Fruit fly (Drosophila melanogaster): ENCODE measurements around the gene grk.

The grk gene

dm6 chr2L:8478379-8478778, 45.0 kb upstream of the grk start:
- no peak for TF ChIP-seq Hr3 (GFP tag; optimal IDR thresholded peaks at IDR 0.05)
- TF ChIP-seq corto (GFP tag; optimal IDR thresholded peaks at IDR 0.05) = no peak
- TF ChIP-seq CG12071 (GFP tag; optimal IDR thresholded peaks at IDR 0.05) = no peak
- 0 out of 3 replicates have a peak, but pooled peaks have one; percentile 40 for TF ChIP-seq zen2 (GFP tag; IDR thresholded peaks at IDR 0.05; ENCODE audit: partially characterized antibody)
- peak; percentile 24 for TF ChIP-seq Deaf1 (tag; optimal IDR thresholded peaks at IDR 0.05)
- 0 out of 2 replicates have a peak, but pooled peaks have one; percentile 12 for TF ChIP-seq CG17328 (GFP tag; IDR thresholded peaks at IDR 0.05)
- 0 out of 3 replicates have a peak, but pooled peaks have one; percentile 35 for TF ChIP-seq ci (GFP tag; IDR thresholded peaks at IDR 0.05)
- no peak for TF ChIP-seq fu2 (GFP tag; optimal IDR thresholded peaks at IDR 0.05)
- no peak for TF ChIP-seq dmrt99B (tag; optimal IDR thresholded peaks at IDR 0.05)
- TF ChIP-seq Med (GFP tag) = peak; percentile 44
- TF ChIP-seq CG12155 (GFP tag; optimal IDR thresholded peaks at IDR 0.05) = peak; percentile 13
- TF ChIP-seq CG6175 (GFP tag; IDR thresholded peaks at IDR 0.05) = no peak
- TF ChIP-seq NC2α (GFP tag; optimal IDR thresholded peaks at IDR 0.05) = no peak
- TF ChIP-seq kni (GFP tag; optimal IDR thresholded peaks at IDR 0.05) = peak; percentile 75
- TF ChIP-seq CG7745 (tag; optimal IDR thresholded peaks at IDR 0.05) = peak; percentile 9
- TF ChIP-seq sens (GFP tag) = peak; percentile 9
- TF ChIP-seq Bgb (GFP tag; IDR thresholded peaks at IDR 0.05; ENCODE audit: partially characterized antibody) = peak; percentile 9; the same call in 1 of the 2 replicates
- TF ChIP-seq Sox100B (GFP tag; optimal IDR thresholded peaks at IDR 0.05) = no peak
- peak in 1 of 2 experiments; percentile 93 for TF ChIP-seq Hr78 (GFP tag; optimal IDR thresholded peaks at IDR 0.05)
- TF ChIP-seq tll (GFP tag; optimal IDR thresholded peaks at IDR 0.05) = peak in 1 of 2 experiments; percentile 32
- TF ChIP-seq cas (GFP tag; IDR thresholded peaks at IDR 0.05) = no peak
- peak; percentile 51 for TF ChIP-seq cwo (GFP tag; optimal IDR thresholded peaks at IDR 0.05)
- TF ChIP-seq Pdp1 (GFP tag; optimal IDR thresholded peaks at IDR 0.05) = no peak
- no peak for TF ChIP-seq org-1 (GFP tag; optimal IDR thresholded peaks at IDR 0.05)
- TF ChIP-seq CG4360 (GFP tag; IDR thresholded peaks at IDR 0.05) = 0 out of 2 replicates have a peak, but pooled peaks have one; percentile 15
- peak; percentile 69 for TF ChIP-seq CG15479 (GFP tag; optimal IDR thresholded peaks at IDR 0.05)
- peak; percentile 71 for TF ChIP-seq pros (GFP tag; optimal IDR thresholded peaks at IDR 0.05)
- peak; percentile 19; the same call in 1 of the 2 replicates for TF ChIP-seq Awh (GFP tag; IDR thresholded peaks at IDR 0.05)
- TF ChIP-seq E2f2 (GFP tag; IDR thresholded peaks at IDR 0.05) = peak; percentile 30; the same call in 1 of the 2 replicates
- TF ChIP-seq Atf3 (GFP tag; optimal IDR thresholded peaks at IDR 0.05) = no peak
- peak; percentile 43 to 69 for TF ChIP-seq Trl (optimal IDR thresholded peaks at IDR 0.05)
- TF ChIP-seq Trl (GFP tag; optimal IDR thresholded peaks at IDR 0.05) = no peak
- peak; percentile 55 for TF ChIP-seq Jarid2 (GFP tag; optimal IDR thresholded peaks at IDR 0.05)
- peak; percentile 42 for TF ChIP-seq zen (tag; optimal IDR thresholded peaks at IDR 0.05)
- TF ChIP-seq trh (GFP tag; optimal IDR thresholded peaks at IDR 0.05) = no peak
- TF ChIP-seq CG12769 (tag; optimal IDR thresholded peaks at IDR 0.05) = peak; percentile 84
- 0 out of 3 replicates have a peak, but pooled peaks have one; percentile 45 for TF ChIP-seq mld (GFP tag; IDR thresholded peaks at IDR 0.05; ENCODE audit: partially characterized antibody)
- TF ChIP-seq Sox102F (GFP tag; optimal IDR thresholded peaks at IDR 0.05) = no peak
- peak; percentile 27; the same call in 1 of the 2 replicates for TF ChIP-seq Rfx (GFP tag; IDR thresholded peaks at IDR 0.05)
- TF ChIP-seq CG31365 (tag; optimal IDR thresholded peaks at IDR 0.05) = no peak
- no peak for TF ChIP-seq Ada2b (GFP tag; IDR thresholded peaks at IDR 0.05)
- no peak for TF ChIP-seq CG9215 (GFP tag; IDR thresholded peaks at IDR 0.05)
- TF ChIP-seq CG1832 (GFP tag; optimal IDR thresholded peaks at IDR 0.05) = peak; percentile 1
- no peak for TF ChIP-seq CG14050 (GFP tag; IDR thresholded peaks at IDR 0.05)
- peak; percentile 21; the same call in 1 of the 2 replicates for TF ChIP-seq CG32532 (GFP tag; IDR thresholded peaks at IDR 0.05)
- TF ChIP-seq otp (GFP tag; IDR thresholded peaks at IDR 0.05) = no peak
- TF ChIP-seq wor (GFP tag; IDR thresholded peaks at IDR 0.05) = no peak
- TF ChIP-seq tx (GFP tag; optimal IDR thresholded peaks at IDR 0.05) = no peak
- peak; percentile 46 for TF ChIP-seq chm (GFP tag; IDR thresholded peaks at IDR 0.05)
- TF ChIP-seq BEAF-32 (GFP tag; optimal IDR thresholded peaks at IDR 0.05) = peak; percentile 14

Measured in whole organism, embryonic.